Fruit fly (Drosophila melanogaster): ENCODE measurements around the gene Gss1.

The Gss1 gene

DNA sequence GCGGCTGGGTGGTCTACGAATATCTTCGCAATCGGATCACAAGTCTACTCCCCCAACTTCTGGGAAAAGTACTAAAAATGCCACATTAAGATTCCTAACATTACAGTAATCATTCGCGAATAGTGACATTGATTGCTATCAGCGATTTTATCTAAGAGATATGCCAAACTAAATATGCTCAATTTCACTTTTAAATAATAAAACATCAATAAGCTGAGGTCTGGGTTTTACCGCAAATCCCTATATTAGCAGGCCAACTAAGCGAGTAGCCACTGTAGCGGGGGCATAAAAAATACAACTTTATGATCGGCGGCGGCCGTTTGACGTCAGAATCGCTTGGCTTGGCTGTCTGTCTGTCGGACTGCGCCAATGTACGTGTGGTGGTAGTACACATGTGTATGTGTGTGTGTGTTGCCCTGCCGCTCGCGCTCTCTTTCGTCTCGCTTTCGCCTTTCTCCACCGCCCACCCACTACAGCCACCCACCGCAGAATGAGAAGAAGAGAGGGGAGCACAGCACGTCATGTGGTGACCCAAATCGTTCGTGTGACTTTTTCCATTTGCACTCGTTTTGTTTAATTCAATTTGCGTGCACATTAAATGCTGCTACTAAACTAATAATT is 9.0 kb upstream of the Gss1 start (continued):
- TF ChIP-seq pdm3 (GFP tag; optimal IDR thresholded peaks at IDR 0.05) (peak; percentile 96), Ets21C (GFP tag; optimal IDR thresholded peaks at IDR 0.05) (peak; percentile 95), fd85E (GFP tag; optimal IDR thresholded peaks at IDR 0.05) (peak; percentile 53), vri (GFP tag; optimal IDR thresholded peaks at IDR 0.05) (peak; percentile 93), svp (GFP tag) (peak; percentile 97), CG8119 (GFP tag; IDR thresholded peaks at IDR 0.05) (peak; percentile 92), Met (GFP tag; optimal IDR thresholded peaks at IDR 0.05) (peak; percentile 95), esn (GFP tag; optimal IDR thresholded peaks at IDR 0.05) (peak; percentile 94), CG1621 (tag; optimal IDR thresholded peaks at IDR 0.05) (peak; percentile 77), Sox102F (GFP tag; optimal IDR thresholded peaks at IDR 0.05) (peak; percentile 93), Ets96B (tag; optimal IDR thresholded peaks at IDR 0.05) (peak; percentile 75), lz (GFP tag; optimal IDR thresholded peaks at IDR 0.05) (peak; percentile 96), acj6 (GFP tag; optimal IDR thresholded peaks at IDR 0.05) (peak; percentile 91), fkh (GFP tag; optimal IDR thresholded peaks at IDR 0.05) (peak; percentile 71), CG16779 (tag; optimal IDR thresholded peaks at IDR 0.05) (peak; percentile 64), CG6792 (GFP tag; optimal IDR thresholded peaks at IDR 0.05) (peak; percentile 88), topi (GFP tag; optimal IDR thresholded peaks at IDR 0.05) (peak; percentile 92), CG31627 (GFP tag; optimal IDR thresholded peaks at IDR 0.05) (peak; percentile 97), CG4318 (GFP tag; optimal IDR thresholded peaks at IDR 0.05) (peak; percentile 91), CG34406 (GFP tag; optimal IDR thresholded peaks at IDR 0.05) (peak; percentile 85), Lpt (GFP tag; optimal IDR thresholded peaks at IDR 0.05) (peak; percentile 87), Eip78C (GFP tag) (peak; percentile 97), CG6854 (GFP tag; optimal IDR thresholded peaks at IDR 0.05) (peak; percentile 65), CG6163 (GFP tag; IDR thresholded peaks at IDR 0.05) (peak; percentile 92), Eip93F (GFP tag; optimal IDR thresholded peaks at IDR 0.05) (peak; percentile 92), CG3919 (GFP tag; optimal IDR thresholded peaks at IDR 0.05) (peak; percentile 85), dac (GFP tag; optimal IDR thresholded peaks at IDR 0.05) (peak; percentile 87), CG3032 (tag; optimal IDR thresholded peaks at IDR 0.05) (peak; percentile 78), eg (GFP tag; IDR thresholded peaks at IDR 0.05) (peak; percentile 97), CG11902 (GFP tag; optimal IDR thresholded peaks at IDR 0.05) (peak; percentile 83)

DNA sequence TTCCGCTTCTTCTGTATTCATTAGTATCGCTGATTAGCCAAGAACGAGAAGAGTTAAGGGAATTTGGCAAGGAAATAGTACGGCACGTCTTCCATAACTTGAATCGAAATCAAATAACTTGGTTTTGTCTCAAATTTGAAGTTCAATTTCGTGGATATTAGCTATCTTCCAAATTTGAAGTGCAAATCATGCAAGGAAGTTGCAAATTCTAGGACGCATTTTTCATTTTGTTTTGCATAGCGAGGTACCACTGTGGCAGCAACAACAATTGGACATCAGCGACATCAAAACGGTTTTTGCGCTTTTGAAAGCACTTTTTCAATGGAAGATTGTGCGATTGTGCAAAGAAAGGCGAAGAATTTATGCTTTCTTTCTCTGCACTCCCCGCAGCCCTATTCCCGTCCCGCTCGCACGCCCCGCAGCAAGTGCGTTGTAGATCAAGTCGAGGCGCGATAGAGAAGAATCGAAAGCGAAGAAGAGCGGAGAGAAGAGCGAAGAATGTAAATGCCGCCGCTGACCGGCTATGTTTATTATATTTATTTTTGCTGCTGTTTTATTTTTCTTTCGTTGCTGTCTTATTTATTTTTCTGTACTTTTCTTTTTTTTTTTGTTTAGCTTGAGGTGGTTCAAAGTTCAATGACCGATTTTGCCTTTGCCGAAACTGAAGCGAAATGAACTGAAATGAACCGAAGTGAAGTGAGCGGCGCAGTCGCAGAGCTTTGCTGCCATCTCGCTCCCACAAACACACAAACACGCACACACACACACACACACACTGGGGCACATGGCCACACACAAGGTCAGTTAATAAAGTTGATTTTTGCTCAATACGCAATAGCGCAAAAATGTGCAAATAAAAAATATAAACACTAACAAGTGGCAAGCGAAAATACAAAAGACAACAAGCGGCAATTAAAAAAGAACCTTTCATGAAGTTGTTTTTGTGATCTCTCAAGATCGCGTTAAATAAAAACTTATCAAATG is 7.9 kb upstream of the Gss1 start:
- TF ChIP-seq dsx (GFP tag; optimal IDR thresholded peaks at IDR 0.05; ENCODE audit: poor library complexity, severe bottlenecking) (peak; percentile 8), esn (GFP tag; optimal IDR thresholded peaks at IDR 0.05) (peak; percentile 78), fd85E (GFP tag; optimal IDR thresholded peaks at IDR 0.05) (no peak), pdm3 (GFP tag; optimal IDR thresholded peaks at IDR 0.05) (peak; percentile 80), CG1621 (tag; optimal IDR thresholded peaks at IDR 0.05) (peak; percentile 14), ss (GFP tag; optimal IDR thresholded peaks at IDR 0.05) (peak; percentile 18 to 44), spab (GFP tag; optimal IDR thresholded peaks at IDR 0.05) (no peak), Met (GFP tag; optimal IDR thresholded peaks at IDR 0.05) (peak; percentile 77), achi (GFP tag; optimal IDR thresholded peaks at IDR 0.05) (peak; percentile 45), topi (GFP tag; optimal IDR thresholded peaks at IDR 0.05) (peak; percentile 78), Eip93F (GFP tag; optimal IDR thresholded peaks at IDR 0.05) (peak; percentile 54), salr (GFP tag; optimal IDR thresholded peaks at IDR 0.05) (peak in 1 of 2 experiments; percentile 59), eg (GFP tag; IDR thresholded peaks at IDR 0.05) (peak; percentile 85), CG4318 (GFP tag; optimal IDR thresholded peaks at IDR 0.05) (peak; percentile 57), CG3919 (GFP tag; optimal IDR thresholded peaks at IDR 0.05) (peak; percentile 71), CG11294 (GFP tag; IDR thresholded peaks at IDR 0.05) (peak; percentile 81), CG16779 (tag; optimal IDR thresholded peaks at IDR 0.05) (no peak), Sox102F (GFP tag; optimal IDR thresholded peaks at IDR 0.05) (peak; percentile 68), OdsH (GFP tag; optimal IDR thresholded peaks at IDR 0.05) (peak; percentile 67), CG6854 (GFP tag; optimal IDR thresholded peaks at IDR 0.05) (no peak), Hr39 (GFP tag; optimal IDR thresholded peaks at IDR 0.05) (peak; percentile 88), dac (GFP tag; optimal IDR thresholded peaks at IDR 0.05) (peak; percentile 15), CG8632 (GFP tag; optimal IDR thresholded peaks at IDR 0.05) (peak; percentile 30), Ets96B (tag; optimal IDR thresholded peaks at IDR 0.05) (peak; percentile 16), CG11902 (GFP tag; optimal IDR thresholded peaks at IDR 0.05) (peak; percentile 50), Sox15 (GFP tag; optimal IDR thresholded peaks at IDR 0.05) (peak; percentile 44), fd59A (GFP tag; optimal IDR thresholded peaks at IDR 0.05) (peak; percentile 14), svp (GFP tag) (peak; percentile 96), CG9139 (GFP tag; optimal IDR thresholded peaks at IDR 0.05) (no peak), Hr38 (GFP tag; optimal IDR thresholded peaks at IDR 0.05) (no peak), CG31627 (GFP tag; optimal IDR thresholded peaks at IDR 0.05) (peak; percentile 83), Hr4 (GFP tag; optimal IDR thresholded peaks at IDR 0.05) (peak; percentile 85)
